Worm (Caenorhabditis elegans) whole organism, L2 larva: ENCODE data around the gene atl-1.

Experiments used
- F13H6.1 ChIP-seq: sonication (generic microtip); optimal IDR thresholded peaks from 2 replicates; lab custom pipeline; 2016; ENCODE audit warnings: missing genetic modification characterization, missing compliant biosample characterization
- R02D3.7 ChIP-seq: fragments of 150-350 bp; optimal IDR thresholded peaks from 2 replicates; lab custom pipeline; 2014; ENCODE audit warnings: missing biosample characterization, missing genetic modification characterization
- ZK546.5 ChIP-seq: sonication (generic microtip); optimal IDR thresholded peaks from 2 replicates; lab custom pipeline; 2017; ENCODE audit warnings: missing biosample characterization, missing genetic modification characterization
- aly-2 ChIP-seq: fragments of 150-350 bp; optimal IDR thresholded peaks from 2 replicates; lab custom pipeline; 2014; ENCODE audit warnings: missing biosample characterization, missing genetic modification characterization
- ama-1 ChIP-seq: fragments of 150-350 bp; optimal IDR thresholded peaks from 2 replicates; lab custom pipeline; 2018; ENCODE audit warnings: inconsistent platforms
- ceh-16 ChIP-seq: fragments of 150-350 bp; optimal IDR thresholded peaks from 2 replicates; lab custom pipeline; 2014; ENCODE audit warnings: missing biosample characterization, missing genetic modification characterization
- ceh-82 ChIP-seq: fragments of 150-350 bp; optimal IDR thresholded peaks from 2 replicates; lab custom pipeline; 2014; ENCODE audit warnings: missing biosample characterization, missing genetic modification characterization
- dmd-4 ChIP-seq: sonication (generic microtip); optimal IDR thresholded peaks from 2 replicates; lab custom pipeline; 2017; ENCODE audit warnings: missing biosample characterization, missing genetic modification characterization
- egl-27 ChIP-seq: sonication (generic microtip); optimal IDR thresholded peaks from 3 replicates; lab custom pipeline; 2017; ENCODE audit warnings: missing biosample characterization, missing genetic modification reagents, missing genetic modification characterization
- elt-1 ChIP-seq: fragments of 150-350 bp; optimal IDR thresholded peaks from 2 replicates; lab custom pipeline; 2014; ENCODE audit warnings: missing biosample characterization, missing genetic modification characterization
- elt-3 ChIP-seq: sonication (generic microtip); optimal IDR thresholded peaks from 2 replicates; lab custom pipeline; 2017; ENCODE audit warnings: missing biosample characterization, missing genetic modification characterization
- gmeb-1 ChIP-seq: fragments of 150-350 bp; optimal IDR thresholded peaks from 2 replicates; lab custom pipeline; 2014; ENCODE audit warnings: missing biosample characterization, missing genetic modification characterization
- lin-11 ChIP-seq: fragments of 150-350 bp; sonication (generic microtip); optimal IDR thresholded peaks from 2 replicates; lab custom pipeline; 2014; ENCODE audit warnings: missing biosample characterization, missing genetic modification characterization, inconsistent platforms, mixed read lengths
- lin-13 ChIP-seq: fragments of 150-350 bp; optimal IDR thresholded peaks from 2 replicates; lab custom pipeline; 2014; ENCODE audit warnings: missing biosample characterization, missing genetic modification reagents, missing genetic modification characterization
- lsy-2 ChIP-seq, 2 experiments: fragments of 150-350 bp in 1 of 2; sonication (generic microtip) in 1 of 2; optimal IDR thresholded peaks; 2 replicates each; lab custom pipeline; 2014 to 2017; ENCODE audit warnings: missing biosample characterization in 2 of 2, missing genetic modification characterization in 2 of 2
- mbf-1 ChIP-seq: sonication (generic microtip); optimal IDR thresholded peaks from 2 replicates; lab custom pipeline; 2017; ENCODE audit warnings: missing biosample characterization, missing genetic modification characterization
- mdl-1 ChIP-seq, 2 experiments: fragments of 150-350 bp in 1 of 2; sonication (generic microtip) in 1 of 2; optimal IDR thresholded peaks; 2 replicates each; lab custom pipeline; 2017; ENCODE audit warnings: missing biosample characterization in 2 of 2, missing genetic modification characterization in 2 of 2
- nhr-10 ChIP-seq: sonication (generic microtip); optimal IDR thresholded peaks from 2 replicates; lab custom pipeline; 2017; ENCODE audit warnings: missing biosample characterization, missing genetic modification characterization
- nhr-12 ChIP-seq: fragments of 150-350 bp; optimal IDR thresholded peaks from 2 replicates; lab custom pipeline; 2014; ENCODE audit warnings: missing biosample characterization, missing genetic modification characterization
- nhr-21 ChIP-seq: fragments of 150-350 bp; optimal IDR thresholded peaks from 2 replicates; lab custom pipeline; 2014; ENCODE audit warnings: missing biosample characterization, missing genetic modification characterization
- nhr-25 ChIP-seq: fragments of 150-350 bp; sonication (generic microtip); optimal IDR thresholded peaks from 3 replicates; lab custom pipeline; 2014; ENCODE audit warnings: missing biosample characterization, missing genetic modification characterization
- nhr-77 ChIP-seq: fragments of 150-350 bp; optimal IDR thresholded peaks from 2 replicates; lab custom pipeline; 2014; ENCODE audit warnings: missing biosample characterization, missing genetic modification characterization
- peb-1 ChIP-seq: fragments of 150-350 bp; optimal IDR thresholded peaks from 2 replicates; lab custom pipeline; 2014; ENCODE audit warnings: missing biosample characterization, missing genetic modification characterization
- sma-9 ChIP-seq, 2 experiments: fragments of 150-350 bp in 1 of 2; sonication (generic microtip) in 1 of 2; optimal IDR thresholded peaks; 2 replicates each; lab custom pipeline; 2014 to 2016; ENCODE audit warnings: missing genetic modification characterization in 2 of 2, mild to moderate bottlenecking in 1 of 2, missing biosample characterization in 1 of 2, missing compliant biosample characterization in 1 of 2, missing genetic modification reagents in 1 of 2, moderate library complexity in 1 of 2
- unc-39 ChIP-seq: fragments of 150-350 bp; optimal IDR thresholded peaks from 2 replicates; lab custom pipeline; 2014; ENCODE audit warnings: missing biosample characterization, missing genetic modification characterization
- unc-62 ChIP-seq: fragments of 150-350 bp; optimal IDR thresholded peaks from 2 replicates; lab custom pipeline; 2014; ENCODE audit warnings: missing biosample characterization, missing genetic modification reagents, missing genetic modification characterization
- zag-1 ChIP-seq: fragments of 150-350 bp; optimal IDR thresholded peaks from 2 replicates; lab custom pipeline; 2014; ENCODE audit warnings: missing biosample characterization, missing genetic modification characterization
- ztf-11 ChIP-seq: sonication (generic microtip); optimal IDR thresholded peaks from 2 replicates; lab custom pipeline; 2017; ENCODE audit warnings: missing biosample characterization, missing genetic modification characterization

atl-1 gene

DNA sequence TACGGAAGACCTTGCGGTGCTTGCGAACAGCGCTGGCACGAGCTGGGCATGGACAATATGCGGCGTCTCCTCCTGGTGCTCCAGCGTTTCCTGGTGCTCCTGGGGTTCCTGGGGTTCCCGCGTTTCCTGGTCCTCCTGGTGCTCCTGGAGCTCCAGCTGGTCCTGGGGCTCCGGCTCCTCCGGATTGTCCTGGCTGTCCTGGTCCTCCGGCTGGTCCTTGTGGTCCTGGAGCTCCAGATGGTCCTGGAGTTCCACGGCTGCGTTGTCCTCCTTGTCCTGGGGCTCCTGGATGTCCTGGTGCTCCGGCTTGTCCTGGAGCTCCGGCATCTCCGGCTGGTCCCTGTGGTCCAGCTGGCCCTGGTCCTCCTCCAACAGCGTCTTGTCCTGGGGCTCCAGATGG lies 13.0 kb downstream of the atl-1 start:
- TF ChIP-seq sma-9 (GFP tag; optimal IDR thresholded peaks at IDR 0.05; lab: Kevin White, UChicago) (no peak), sma-9 (tag; optimal IDR thresholded peaks at IDR 0.05; lab: Kevin White, UChicago) (no peak), mdl-1 (tag; optimal IDR thresholded peaks at IDR 0.05; lab: Kevin White, UChicago) (no peak), ceh-16 (no peak), R02D3.7 (no peak)

DNA sequence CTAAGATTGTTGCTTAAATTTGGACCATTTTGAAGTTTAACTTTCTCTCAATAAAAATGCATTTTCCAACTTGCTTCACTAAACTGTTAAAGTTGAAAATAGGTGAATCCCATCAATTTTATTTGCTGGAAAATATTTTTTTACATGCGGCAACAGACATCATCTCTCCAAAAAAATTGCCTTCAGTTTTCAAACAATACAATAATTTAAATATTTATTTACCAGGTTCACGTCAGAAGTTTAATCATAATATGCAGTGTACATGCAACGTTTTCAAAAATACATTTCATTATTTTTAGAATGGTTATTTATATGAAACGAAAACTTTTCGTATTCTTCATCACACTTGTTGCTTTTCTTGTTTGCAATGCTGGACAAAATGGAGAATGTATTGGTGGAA lies 14.5 kb downstream of the atl-1 start, which contains the start of gene T06E4.5:
Gene T06E4.5, plus strand, starts transcription at position 301 of the 400 bp plus-strand sequence.
- TF ChIP-seq nhr-10 (tag; lab: Kevin White, UChicago) = no peak
- TF ChIP-seq lsy-2 (tag; optimal IDR thresholded peaks at IDR 0.05; lab: Kevin White, UChicago) = no peak

DNA sequence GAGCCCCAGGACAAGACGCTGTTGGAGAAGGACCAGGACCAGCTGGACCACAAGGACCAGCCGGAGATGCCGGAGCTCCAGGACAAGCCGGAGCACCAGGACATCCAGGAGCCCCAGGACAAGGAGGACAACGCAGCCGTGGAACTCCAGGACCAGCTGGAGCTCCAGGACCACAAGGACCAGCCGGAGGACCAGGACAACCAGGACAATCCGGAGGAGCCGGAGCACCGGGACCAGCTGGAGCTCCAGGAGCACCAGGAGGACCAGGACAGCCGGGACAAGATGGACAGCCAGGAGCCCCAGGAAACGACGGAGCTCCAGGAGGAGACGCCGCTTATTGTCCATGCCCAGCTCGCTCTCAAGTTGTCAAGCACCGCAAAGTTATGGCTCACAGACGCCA lies 14.9 kb downstream of the atl-1 start:
- TF ChIP-seq nhr-21 (tag; lab: Kevin White, UChicago) (no peak), peb-1 (tag; lab: Kevin White, UChicago) (no peak), gmeb-1 (tag; lab: Kevin White, UChicago) (no peak), nhr-10 (tag; lab: Kevin White, UChicago) (no peak), elt-3 (tag; lab: Kevin White, UChicago) (no peak)

DNA sequence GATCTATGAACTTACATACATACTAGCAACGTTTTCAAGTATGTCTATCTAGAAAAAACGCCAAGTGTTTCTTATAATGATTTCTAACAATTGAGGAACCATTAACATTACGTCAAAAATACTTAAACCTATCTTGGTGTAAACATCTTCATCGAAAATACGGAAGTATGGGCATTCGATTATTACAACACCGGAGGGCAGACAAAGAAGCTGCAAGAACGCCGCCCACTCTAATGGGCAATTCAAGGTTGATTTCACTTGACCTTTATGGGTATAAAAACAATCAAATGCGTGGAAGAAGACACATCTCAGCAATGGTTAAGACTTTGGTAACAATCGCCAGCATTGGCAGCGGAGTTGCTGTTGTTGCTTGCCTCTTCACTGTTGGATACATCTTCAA lies 15.8 kb downstream of the atl-1 start, which contains the start of gene col-146:
Gene col-146, plus strand, starts transcription at position 301 of the 400 bp plus-strand sequence.
- TF ChIP-seq elt-3 (tag; lab: Kevin White, UChicago) = no peak
- no peak for TF ChIP-seq egl-27 (tag; lab: Kevin White, UChicago)
- no peak for TF ChIP-seq unc-39 (tag; lab: Kevin White, UChicago)
- no peak for TF ChIP-seq mbf-1 (tag; lab: Kevin White, UChicago)
- no peak for TF ChIP-seq nhr-25 (tag; lab: Kevin White, UChicago)

DNA sequence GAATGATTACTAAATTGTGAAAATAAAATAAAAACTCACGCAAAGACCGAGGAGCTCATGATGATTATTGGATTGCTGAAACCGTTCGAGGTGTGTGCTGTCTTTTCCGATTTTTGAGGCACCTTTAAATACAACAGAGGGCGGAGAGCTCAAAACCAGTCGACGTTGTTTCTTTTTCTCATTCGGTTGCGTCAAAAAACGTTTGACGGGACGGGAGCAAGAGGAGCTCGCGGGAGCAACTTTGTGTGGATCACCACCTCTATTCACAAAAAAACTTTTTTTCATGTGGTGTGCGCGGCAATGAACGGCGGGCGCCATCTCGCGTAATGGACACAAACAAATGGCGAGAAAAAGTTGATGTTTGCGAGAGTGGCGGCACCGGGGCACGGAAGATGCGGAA lies 16.3 kb downstream of the atl-1 start, which contains the start of gene idpc-3:
Gene idpc-3, minus strand, starts transcription at position 101 of the 400 bp plus-strand sequence.
- TF ChIP-seq zag-1 (tag; lab: Kevin White, UChicago) (no peak), nhr-25 (tag; lab: Kevin White, UChicago) (no peak), nhr-21 (tag; lab: Kevin White, UChicago) (no peak), mdl-1 (tag; optimal IDR thresholded peaks at IDR 0.05; lab: Kevin White, UChicago) (no peak), peb-1 (tag; lab: Kevin White, UChicago) (no peak), dmd-4 (no peak), egl-27 (tag; lab: Kevin White, UChicago) (no peak), unc-62 (GFP tag; lab: Kevin White, UChicago) (no peak), F13H6.1 (tag; lab: Kevin White, UChicago) (no peak), nhr-12 (no peak), ceh-16 (no peak), lin-13 (GFP tag; lab: Kevin White, UChicago) (no peak)

DNA sequence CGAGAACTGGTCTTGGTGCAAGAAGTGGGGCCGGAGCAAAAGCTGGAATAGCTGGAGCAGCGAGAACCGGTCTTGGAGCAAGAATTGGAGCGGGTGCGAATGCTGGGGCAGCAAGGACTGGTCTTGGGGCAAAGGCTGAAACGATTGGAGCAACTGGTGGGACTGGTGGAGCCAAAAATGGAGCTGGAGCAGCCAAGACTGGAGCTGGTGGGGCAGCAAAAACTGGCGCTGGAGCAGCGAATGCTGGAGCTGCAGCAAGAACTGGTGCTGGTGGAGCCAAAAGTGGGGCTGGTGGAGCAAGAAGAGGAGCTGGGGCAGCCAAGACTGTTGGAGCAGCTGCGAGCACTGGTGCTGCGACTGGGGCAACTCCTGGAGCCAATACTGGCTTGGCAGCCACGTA lies 16.8 kb downstream of the atl-1 start:
- TF ChIP-seq unc-62 (GFP tag; lab: Kevin White, UChicago) (no peak), egl-27 (tag; lab: Kevin White, UChicago) (no peak), lsy-2 (tag; optimal IDR thresholded peaks at IDR 0.05; lab: Kevin White, UChicago) (no peak), nhr-21 (tag; lab: Kevin White, UChicago) (no peak)

DNA sequence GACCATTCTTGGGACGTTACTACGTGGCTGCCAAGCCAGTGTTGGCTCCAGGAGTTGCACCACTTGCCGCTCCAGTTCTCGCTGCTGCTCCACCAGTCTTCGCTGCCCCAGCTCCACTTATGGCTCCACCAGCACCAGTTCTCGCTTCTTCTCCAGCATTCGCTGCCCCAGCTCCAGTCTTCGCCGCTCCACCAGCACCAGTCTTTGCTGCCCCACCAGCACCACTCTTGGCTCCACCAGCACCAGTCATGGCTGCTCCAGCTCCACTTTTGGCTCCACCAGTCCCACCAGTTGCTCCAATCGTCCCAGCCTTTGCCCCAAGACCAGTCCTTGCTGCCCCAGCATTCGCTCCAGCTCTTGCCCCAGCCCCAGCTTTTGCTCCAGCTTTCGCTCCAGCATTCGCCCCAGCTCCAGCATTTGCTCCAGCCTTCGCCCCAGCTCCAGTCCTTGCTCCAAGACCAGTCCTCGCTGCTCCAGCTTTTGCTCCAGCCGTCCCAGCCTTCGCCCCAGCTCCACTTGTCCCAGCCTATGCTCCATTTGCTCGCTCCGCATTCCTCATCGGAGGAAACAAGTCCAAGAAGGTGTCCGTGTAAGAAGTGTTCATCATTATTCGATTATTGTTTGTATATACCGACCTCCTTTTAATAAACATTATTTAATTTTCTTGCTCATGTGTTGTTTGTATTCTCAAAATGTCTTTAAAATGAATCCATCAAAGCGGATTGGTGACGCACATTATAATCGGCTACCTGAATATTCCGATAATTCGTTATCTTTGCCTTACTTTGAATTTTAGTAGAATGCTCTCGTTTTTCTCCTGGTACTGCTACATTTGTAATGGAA lies 19.6 kb downstream of the atl-1 start, which contains the start of gene T06E4.7:
Gene T06E4.7, plus strand, starts transcription at position 793 of the 843 bp plus-strand sequence.
- no peak for TF ChIP-seq nhr-77 (tag; lab: Kevin White, UChicago)
- no peak for TF ChIP-seq peb-1 (tag; lab: Kevin White, UChicago)
- TF ChIP-seq nhr-21 (tag; lab: Kevin White, UChicago) = no peak
- TF ChIP-seq ztf-11 (tag; lab: Kevin White, UChicago) = no peak
- no peak for TF ChIP-seq ZK546.5 (tag; lab: Kevin White, UChicago)
- TF ChIP-seq ama-1 (lab: Kevin White, UChicago) = no peak
- TF ChIP-seq lin-11 (tag; lab: Kevin White, UChicago) = no peak
- TF ChIP-seq aly-2 (tag; lab: Kevin White, UChicago) = no peak
- TF ChIP-seq dmd-4 = no peak
- TF ChIP-seq elt-1 = no peak
- TF ChIP-seq nhr-12 = no peak
- no peak for TF ChIP-seq mbf-1 (tag; lab: Kevin White, UChicago)
- TF ChIP-seq nhr-25 (tag; lab: Kevin White, UChicago) = no peak
- TF ChIP-seq ceh-82 (tag; lab: Kevin White, UChicago) = no peak
